Fruit fly (Drosophila melanogaster): ENCODE data around the gene Rpt2.

The Rpt2 gene

dm6 chr3R:23919366-23919765 lies 12.0 kb downstream of the Rpt2 start (continued):
- no peak for TF ChIP-seq CG18764 (GFP tag; optimal IDR thresholded peaks at IDR 0.05)
- TF ChIP-seq onecut (GFP tag; IDR thresholded peaks at IDR 0.05) = peak; percentile 42
- TF ChIP-seq Myb (GFP tag; optimal IDR thresholded peaks at IDR 0.05) = no peak
- no peak for TF ChIP-seq vfl (GFP tag; optimal IDR thresholded peaks at IDR 0.05)
- no peak for TF ChIP-seq Ravus (GFP tag; IDR thresholded peaks at IDR 0.05)
- no peak for TF ChIP-seq dimm (GFP tag; IDR thresholded peaks at IDR 0.05)
- TF ChIP-seq pan (optimal IDR thresholded peaks at IDR 0.05) = no peak
- peak in 1 of 2 experiments; percentile 54 for TF ChIP-seq pan (GFP tag; optimal IDR thresholded peaks at IDR 0.05 in 1 of 2, IDR thresholded peaks at IDR 0.05 in 1 of 2)
- peak; percentile 21 for TF ChIP-seq CG1529 (GFP tag; optimal IDR thresholded peaks at IDR 0.05)
- TF ChIP-seq Dbx (GFP tag; IDR thresholded peaks at IDR 0.05) = no peak
- TF ChIP-seq CG17186 (GFP tag; optimal IDR thresholded peaks at IDR 0.05) = no peak
- TF ChIP-seq Oaz (GFP tag; IDR thresholded peaks at IDR 0.05) = peak; percentile 26; the same call in 1 of the 2 replicates
- no peak for TF ChIP-seq CG12236 (GFP tag; optimal IDR thresholded peaks at IDR 0.05)
- no peak for TF ChIP-seq tll (GFP tag; optimal IDR thresholded peaks at IDR 0.05)
- peak; percentile 66 for TF ChIP-seq seq (GFP tag; IDR thresholded peaks at IDR 0.05)
- TF ChIP-seq Dfd (GFP tag; optimal IDR thresholded peaks at IDR 0.05) = no peak
- TF ChIP-seq PHDP (tag; optimal IDR thresholded peaks at IDR 0.05) = peak; percentile 56
- peak; percentile 24; the same call in 1 of the 3 replicates for TF ChIP-seq dysf (GFP tag; IDR thresholded peaks at IDR 0.05)
- TF ChIP-seq fd64A (GFP tag; optimal IDR thresholded peaks at IDR 0.05) = peak; percentile 68
- no peak for TF ChIP-seq cg (GFP tag; optimal IDR thresholded peaks at IDR 0.05)
- TF ChIP-seq da (GFP tag; optimal IDR thresholded peaks at IDR 0.05) = no peak
- TF ChIP-seq BEAF-32 (GFP tag; optimal IDR thresholded peaks at IDR 0.05) = no peak
- TF ChIP-seq CG4820 (GFP tag; optimal IDR thresholded peaks at IDR 0.05) = no peak
- TF ChIP-seq chm (GFP tag; IDR thresholded peaks at IDR 0.05) = 0 out of 2 replicates have a peak, but pooled peaks have one; percentile 35
- TF ChIP-seq ham (GFP tag; IDR thresholded peaks at IDR 0.05) = no peak
- TF ChIP-seq slou (GFP tag; optimal IDR thresholded peaks at IDR 0.05) = no peak
- no peak for TF ChIP-seq zen2 (GFP tag; IDR thresholded peaks at IDR 0.05; ENCODE audit: partially characterized antibody)
- peak; percentile 43 for TF ChIP-seq nerfin-1 (tag; optimal IDR thresholded peaks at IDR 0.05)
- peak; percentile 85 for TF ChIP-seq CG12071 (GFP tag; optimal IDR thresholded peaks at IDR 0.05)
- peak; percentile 64 for TF ChIP-seq sug (tag; optimal IDR thresholded peaks at IDR 0.05)
- TF ChIP-seq MBD-R2 (GFP tag; IDR thresholded peaks at IDR 0.05) = no peak
- TF ChIP-seq gsb-n (tag; optimal IDR thresholded peaks at IDR 0.05) = no peak
- peak; percentile 48 for TF ChIP-seq CG9727 (GFP tag; optimal IDR thresholded peaks at IDR 0.05)
- no peak for TF ChIP-seq CG2129 (GFP tag; IDR thresholded peaks at IDR 0.05; ENCODE audit: partially characterized antibody)
- TF ChIP-seq Bdp1 (GFP tag; optimal IDR thresholded peaks at IDR 0.05) = no peak
- no peak for TF ChIP-seq Elba2 (GFP tag; optimal IDR thresholded peaks at IDR 0.05)
- TF ChIP-seq CG15601 (tag; optimal IDR thresholded peaks at IDR 0.05) = peak; percentile 32
- TF ChIP-seq Pdp1 (GFP tag; optimal IDR thresholded peaks at IDR 0.05) = peak in 1 of 2 experiments; percentile 5
- peak; percentile 70 for TF ChIP-seq CrebB (tag; optimal IDR thresholded peaks at IDR 0.05)
- TF ChIP-seq CG9876 (GFP tag; optimal IDR thresholded peaks at IDR 0.05) = no peak
- TF ChIP-seq tgo (GFP tag; IDR thresholded peaks at IDR 0.05) = no peak
- TF ChIP-seq amos (GFP tag; IDR thresholded peaks at IDR 0.05; ENCODE audit: partially characterized antibody) = no peak
- TF ChIP-seq chinmo (GFP tag; IDR thresholded peaks at IDR 0.05; ENCODE audit: partially characterized antibody) = 0 out of 4 replicates have a peak, but pooled peaks have one; percentile 39
- TF ChIP-seq gce (GFP tag; IDR thresholded peaks at IDR 0.05) = 0 out of 3 replicates have a peak, but pooled peaks have one; percentile 28
- TF ChIP-seq CG10462 (GFP tag; optimal IDR thresholded peaks at IDR 0.05) = no peak
- peak; percentile 6 for TF ChIP-seq grn (GFP tag; optimal IDR thresholded peaks at IDR 0.05)
- TF ChIP-seq eyg (GFP tag; optimal IDR thresholded peaks at IDR 0.05) = no peak
- peak; percentile 31; the same call in 1 of the 2 replicates for TF ChIP-seq ranshi (GFP tag; IDR thresholded peaks at IDR 0.05)
- TF ChIP-seq mam (GFP tag; optimal IDR thresholded peaks at IDR 0.05) = no peak
- TF ChIP-seq dati (GFP tag; IDR thresholded peaks at IDR 0.05) = no peak
- TF ChIP-seq prd (optimal IDR thresholded peaks at IDR 0.05) = no peak
- TF ChIP-seq prd (GFP tag; IDR thresholded peaks at IDR 0.05) = no peak; the same call in 2 of the 3 replicates

All from whole organism, embryonic.